Worm (Caenorhabditis elegans): ENCODE measurements around the gene odr-10.

odr-10 gene

ce11 chrX:6840670-6841308, 24.9 kb downstream of the odr-10 start, which contains the start of the genes glr-6 and asg-2 (continued):
- peak; percentile 22 for TF ChIP-seq duxl-1 (tag; optimal IDR thresholded peaks at IDR 0.05; ENCODE audit: poor library complexity)
- TF ChIP-seq arid-1 (GFP tag; conservative IDR thresholded peaks at IDR 0.05) = 0 out of 2 replicates have a peak, but pooled peaks have one; percentile 37
- TF ChIP-seq Y75B8A.6 (GFP tag; IDR thresholded peaks at IDR 0.05) = no peak
- TF ChIP-seq nhr-77 (tag; optimal IDR thresholded peaks at IDR 0.05) = peak; percentile 92
- TF ChIP-seq mxl-3 (GFP tag; optimal IDR thresholded peaks at IDR 0.05) = peak; percentile 38
- TF ChIP-seq Y48G9A.11 (GFP tag; IDR thresholded peaks at IDR 0.05) = no peak
- peak; percentile 78 for TF ChIP-seq lin-13 (GFP tag; optimal IDR thresholded peaks at IDR 0.05)
- peak; percentile 22 for TF ChIP-seq nhr-48 (tag; optimal IDR thresholded peaks at IDR 0.05)
- TF ChIP-seq hmg-1.1 (GFP tag; IDR thresholded peaks at IDR 0.05) = peak; percentile 73
- peak; percentile 88 for TF ChIP-seq nhr-28 (tag; optimal IDR thresholded peaks at IDR 0.05)
- peak; percentile 43 for TF ChIP-seq ceh-28 (tag; optimal IDR thresholded peaks at IDR 0.05)
- TF ChIP-seq F49E8.2 (tag; optimal IDR thresholded peaks at IDR 0.05; ENCODE audit: borderline replicate concordance) = no peak
- TF ChIP-seq T26A8.4 (GFP tag; IDR thresholded peaks at IDR 0.05) = peak; percentile 57
- 0 out of 2 replicates have a peak, but pooled peaks have one; percentile 48 for TF ChIP-seq pha-4 (GFP tag; IDR thresholded peaks at IDR 0.05)
- TF ChIP-seq pha-4 (tag; optimal IDR thresholded peaks at IDR 0.05) = peak; percentile 95
- TF ChIP-seq nhr-102 (tag; optimal IDR thresholded peaks at IDR 0.05) = peak; percentile 21
- no peak for TF ChIP-seq zag-1 (tag; optimal IDR thresholded peaks at IDR 0.05)
- no peak for TF ChIP-seq nhr-237 (tag; optimal IDR thresholded peaks at IDR 0.05)
- TF ChIP-seq mdt-29 (GFP tag; IDR thresholded peaks at IDR 0.05) = no peak
- TF ChIP-seq ceh-32 (tag; optimal IDR thresholded peaks at IDR 0.05; ENCODE audit: poor library complexity) = no peak
- TF ChIP-seq dmd-9 (GFP tag; IDR thresholded peaks at IDR 0.05) = no peak
- TF ChIP-seq F37D6.2 (tag; optimal IDR thresholded peaks at IDR 0.05) = peak; percentile 0
- peak; percentile 56 for TF ChIP-seq dmd-6 (GFP tag; IDR thresholded peaks at IDR 0.05)
- TF ChIP-seq unc-130 (GFP tag; optimal IDR thresholded peaks at IDR 0.05) = no peak
- peak in 1 of 2 experiments; percentile 35 for TF ChIP-seq mdl-1 (tag; optimal IDR thresholded peaks at IDR 0.05)

- TF ChIP-seq mdl-1 (tag; optimal IDR thresholded peaks at IDR 0.05) (peak in 1 of 2 experiments; percentile 31), ama-1 (optimal IDR thresholded peaks at IDR 0.05) (no peak), mxl-3 (GFP tag; optimal IDR thresholded peaks at IDR 0.05) (no peak), pqm-1 (tag; optimal IDR thresholded peaks at IDR 0.05) (no peak), hlh-30 (tag; optimal IDR thresholded peaks at IDR 0.05; ENCODE audit: insufficient read depth) (peak; percentile 69), unc-62 (GFP tag; optimal IDR thresholded peaks at IDR 0.05 in 1 of 2) (peak in 1 of 2 experiments; percentile 73), unc-62 (tag; optimal IDR thresholded peaks at IDR 0.05) (no peak)
These were observed 29.6 kb downstream of the odr-10 start, which contains the start of gene F41B4.3 for ce11 chrX:6836065-6836527. F41B4.3 (minus strand) TSS chrX:6836115.

DNA sequence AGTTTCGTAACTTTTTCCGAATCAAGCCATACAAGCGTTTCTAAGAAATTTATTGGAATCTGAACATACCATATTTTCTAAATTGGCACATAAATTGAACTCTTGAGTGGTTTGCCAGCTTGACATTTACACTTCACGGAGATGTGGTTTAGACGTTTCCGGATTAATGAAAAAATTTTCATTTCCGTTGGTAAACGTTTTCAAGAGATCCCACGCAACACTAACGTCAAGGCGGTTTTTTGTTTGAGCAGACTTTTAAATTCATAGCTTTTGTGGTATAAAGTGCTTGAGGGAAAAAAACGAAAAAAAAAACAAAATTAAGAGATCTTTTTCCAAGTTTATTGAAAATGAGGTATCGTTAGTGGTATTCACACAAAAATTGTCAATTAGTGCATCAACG, 30.6 kb downstream of the odr-10 start, which contains the start of gene F41B4.2:
Gene F41B4.2 (minus strand): TSS at position 101 of the 400 bp plus-strand sequence.
- no peak for TF ChIP-seq skn-1 (tag; optimal IDR thresholded peaks at IDR 0.05)
- TF ChIP-seq aha-1 (tag) = peak; percentile 57

ce11 chrX:6825840-6826239, 39.9 kb downstream of the odr-10 start, which contains the start of gene F41B4.1:
F41B4.1 (minus strand) TSS chrX:6825862.
- TF ChIP-seq hlh-30 (tag; optimal IDR thresholded peaks at IDR 0.05; ENCODE audit: insufficient read depth) = peak; percentile 14
- TF ChIP-seq arid-1 (GFP tag; conservative IDR thresholded peaks at IDR 0.05) = no peak
- no peak for TF ChIP-seq tag-97 (GFP tag; IDR thresholded peaks at IDR 0.05)
- peak; percentile 55 for TF ChIP-seq nhr-11 (tag; optimal IDR thresholded peaks at IDR 0.05)
- TF ChIP-seq dmd-6 (GFP tag; IDR thresholded peaks at IDR 0.05) = peak; percentile 11; the same call in 1 of the 2 replicates
- TF ChIP-seq ZK337.2 (GFP tag; IDR thresholded peaks at IDR 0.05) = 0 out of 2 replicates have a peak, but pooled peaks have one; percentile 20
- 0 out of 2 replicates have a peak, but pooled peaks have one; percentile 54 for TF ChIP-seq ceh-20 (GFP tag; IDR thresholded peaks at IDR 0.05)
- peak; percentile 69 for TF ChIP-seq hlh-11 (tag; optimal IDR thresholded peaks at IDR 0.05)
- no peak for TF ChIP-seq snpc-4 (tag; optimal IDR thresholded peaks at IDR 0.05)
- TF ChIP-seq unc-39 (tag; optimal IDR thresholded peaks at IDR 0.05) = no peak
- no peak for TF ChIP-seq aly-2 (tag; optimal IDR thresholded peaks at IDR 0.05)
- no peak for TF ChIP-seq vab-7 (GFP tag; IDR thresholded peaks at IDR 0.05)
- no peak for TF ChIP-seq mep-1 (tag; optimal IDR thresholded peaks at IDR 0.05)
- TF ChIP-seq daf-16 (GFP tag; optimal IDR thresholded peaks at IDR 0.05) = peak in 1 of 2 experiments; percentile 82
- no peak for TF ChIP-seq daf-16 (tag; optimal IDR thresholded peaks at IDR 0.05)
- no peak for TF ChIP-seq zfp-2 (tag; optimal IDR thresholded peaks at IDR 0.05)

Data from whole organism, L4 larva.